Worm (Caenorhabditis elegans) whole organism, midembryonic: ENCODE data around the gene K05F1.8.

ENCODE experiments used
- T22C8.4 ChIP-seq: fragments of 200-800 bp; sonication (Bioruptor generic); IDR thresholded peaks from 2 replicates; pipeline ENCODE4 v1.3.6; 2022; ENCODE audit warnings: missing genetic modification characterization, missing compliant biosample characterization
- cog-1 ChIP-seq: sonication (generic microtip); optimal IDR thresholded peaks from 2 replicates; lab custom pipeline; 2016; ENCODE audit warnings: missing genetic modification characterization, missing compliant biosample characterization
- flt-1 ChIP-seq: fragments of 200-800 bp; sonication (Bioruptor generic); IDR thresholded peaks from 2 replicates; pipeline ENCODE4 v1.3.6; 2022; ENCODE audit warnings: missing genetic modification characterization, missing compliant biosample characterization
- klf-2 ChIP-seq: fragments of 200-800 bp; sonication (Bioruptor generic); conservative IDR thresholded peaks from 2 replicates; pipeline ENCODE4 v1.3.6; 2022; ENCODE audit warnings: missing genetic modification reagents, missing genetic modification characterization, missing compliant biosample characterization
- med-1 ChIP-seq: sonication (generic microtip); optimal IDR thresholded peaks from 2 replicates; lab custom pipeline; 2017; ENCODE audit warnings: missing genetic modification characterization, mild to moderate bottlenecking, missing compliant biosample characterization, antibody characterized with exemption, missing genetic modification reagents; ENCODE audit not compliant: insufficient read depth
- ref-1 ChIP-seq: fragments of 200-800 bp; sonication (Bioruptor generic); conservative IDR thresholded peaks from 2 replicates; pipeline ENCODE4 v1.3.6; 2022; ENCODE audit warnings: missing genetic modification reagents, missing genetic modification characterization, missing compliant biosample characterization
- tab-1 ChIP-seq: fragments of 200-800 bp; sonication (Bioruptor generic); IDR thresholded peaks from 2 replicates; pipeline ENCODE4 v1.3.6; 2022; ENCODE audit warnings: missing genetic modification characterization, missing compliant biosample characterization
- ztf-23 ChIP-seq: fragments of 200-800 bp; sonication (Bioruptor generic); IDR thresholded peaks from 2 replicates; pipeline ENCODE4 v1.3.6; 2022; ENCODE audit warnings: missing genetic modification reagents, missing genetic modification characterization, missing compliant biosample characterization
- ztf-29 ChIP-seq: fragments of 200-800 bp; sonication (Bioruptor generic); IDR thresholded peaks from 2 replicates; pipeline ENCODE4 v1.3.6; 2022; ENCODE audit warnings: missing genetic modification reagents, missing genetic modification characterization, missing compliant biosample characterization

DNA sequence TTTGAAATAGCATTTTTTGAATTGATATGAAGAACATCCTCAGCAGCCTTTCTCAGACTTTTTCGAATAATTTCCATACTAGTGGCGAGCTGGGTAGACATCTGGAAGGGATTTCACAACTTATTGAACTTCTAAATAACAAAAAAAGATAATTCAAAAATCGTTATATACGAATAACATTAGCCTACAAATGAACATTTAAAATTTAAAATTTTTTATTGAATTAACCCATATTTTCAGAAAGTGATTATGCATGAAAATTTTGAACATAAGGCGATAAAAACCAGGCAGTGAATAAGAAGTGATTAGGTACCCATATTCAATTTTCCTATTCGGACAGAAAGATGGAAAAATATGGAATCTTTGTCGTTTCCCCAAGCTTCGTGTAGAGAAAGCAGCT lies 29.0 kb upstream of the K05F1.8 start, which contains the start of gene ZK1248.11:
- no peak for TF ChIP-seq flt-1 (GFP tag; lab: Robert Waterston, UW)
- no peak for TF ChIP-seq klf-2 (GFP tag; lab: Robert Waterston, UW)
- TF ChIP-seq ztf-29 (GFP tag; lab: Robert Waterston, UW) = no peak
- no peak for TF ChIP-seq med-1 (GFP tag; lab: Kevin White, UChicago)
- no peak for TF ChIP-seq cog-1 (tag; lab: Kevin White, UChicago)
- TF ChIP-seq tab-1 = no peak
- no peak for TF ChIP-seq T22C8.4
- no peak for TF ChIP-seq ztf-23
- no peak for TF ChIP-seq ref-1 (GFP tag; lab: Robert Waterston, UW)
